Worm (Caenorhabditis elegans): ENCODE measurements around the gene F21D5.9.

ce11 chrIV:8723720-8724119 lies at the start of gene F21D5.9:
- TF ChIP-seq ttx-3 (tag; optimal IDR thresholded peaks at IDR 0.05) (no peak), nhr-11 (tag; optimal IDR thresholded peaks at IDR 0.05) (no peak)
